Worm (Caenorhabditis elegans): Measurements from ENCODE around the gene F59A2.5.

ce11 chrIII:3452563-3453210 lies 48.0 kb downstream of the F59A2.5 start, which contains the start of the genes K01A11.3 and C34C12.12:
- TF ChIP-seq lsy-2 (tag; optimal IDR thresholded peaks at IDR 0.05) (no peak), flh-1 (GFP tag; optimal IDR thresholded peaks at IDR 0.05) (no peak), nhr-28 (tag; optimal IDR thresholded peaks at IDR 0.05) (no peak), nhr-237 (tag; optimal IDR thresholded peaks at IDR 0.05) (no peak), blmp-1 (tag; optimal IDR thresholded peaks at IDR 0.05) (no peak), elt-1 (tag; optimal IDR thresholded peaks at IDR 0.05; ENCODE audit: borderline replicate concordance, insufficient read depth) (no peak), bed-3 (GFP tag; optimal IDR thresholded peaks at IDR 0.05) (no peak), snpc-4 (tag; optimal IDR thresholded peaks at IDR 0.05) (no peak), ceh-43 (GFP tag; optimal IDR thresholded peaks at IDR 0.05) (no peak)
